Fruit fly (Drosophila melanogaster) whole organism, embryonic: ENCODE results near the gene CG7328.

Experiments
- Ada2b ChIP-seq: fragments of 200-800 bp; sonication (Bioruptor generic); IDR thresholded peaks from 2 replicates; pipeline ENCODE4 v1.3.6; 2022; ENCODE audit warnings: missing biosample characterization, missing genetic modification characterization
- CG10321 ChIP-seq: fragments of 200-800 bp; sonication (Bioruptor generic); IDR thresholded peaks from 2 replicates; pipeline ENCODE4 v1.3.6; 2022; ENCODE audit warnings: missing biosample characterization, missing genetic modification characterization
- CG11504 ChIP-seq: fragments of 200-800 bp; sonication (Bioruptor generic); optimal IDR thresholded peaks from 3 replicates; lab custom pipeline; 2019; ENCODE audit warnings: missing biosample characterization, mild to moderate bottlenecking, missing genetic modification characterization, moderate library complexity
- CG11695 ChIP-seq: fragments of 200-800 bp; sonication (Bioruptor generic); IDR thresholded peaks from 3 replicates; pipeline ENCODE4 v1.3.6; 2022; ENCODE audit warnings: missing biosample characterization, missing genetic modification characterization
- CG11696 ChIP-seq: fragments of 200-800 bp; sonication (Bioruptor generic); IDR thresholded peaks from 2 replicates; pipeline ENCODE4 v1.3.6; 2022; ENCODE audit warnings: missing biosample characterization, missing genetic modification characterization
- CG13287 ChIP-seq: fragments of 200-800 bp; sonication (Bioruptor generic); IDR thresholded peaks from 2 replicates; pipeline ENCODE4 v1.3.6; 2022; ENCODE audit warnings: missing biosample characterization, missing genetic modification characterization; ENCODE audit not compliant: partially characterized antibody
- CG13424 ChIP-seq: fragments of 200-800 bp; sonication (Bioruptor generic); optimal IDR thresholded peaks from 2 replicates; lab custom pipeline; 2019; ENCODE audit warnings: missing biosample characterization, mild to moderate bottlenecking, missing genetic modification characterization, moderate library complexity
- CG14710 ChIP-seq: fragments of 200-800 bp; sonication (Bioruptor generic); optimal IDR thresholded peaks from 3 replicates; lab custom pipeline; 2019; ENCODE audit warnings: missing biosample characterization, mild to moderate bottlenecking, missing genetic modification characterization, moderate library complexity
- CG18599 ChIP-seq: fragments of 200-800 bp; sonication (Bioruptor generic); optimal IDR thresholded peaks from 3 replicates; lab custom pipeline; 2017; ENCODE audit warnings: missing biosample characterization, missing genetic modification characterization, mild to moderate bottlenecking, moderate library complexity, missing genetic modification reagents
- CG2120 ChIP-seq: fragments of 200-800 bp; sonication (Bioruptor generic); optimal IDR thresholded peaks from 3 replicates; lab custom pipeline; 2016; ENCODE audit warnings: missing biosample characterization, missing genetic modification characterization
- CG2678 ChIP-seq: fragments of 200-800 bp; sonication (Bioruptor generic); optimal IDR thresholded peaks from 3 replicates; lab custom pipeline; 2019; ENCODE audit warnings: missing biosample characterization, mild to moderate bottlenecking, missing genetic modification characterization, moderate library complexity
- CG32532 ChIP-seq: fragments of 200-800 bp; sonication (Bioruptor generic); IDR thresholded peaks from 2 replicates; pipeline ENCODE4 v1.3.6; 2022; ENCODE audit warnings: missing biosample characterization, missing genetic modification characterization
- CG7556 ChIP-seq: fragments of 200-800 bp; sonication (Bioruptor generic); optimal IDR thresholded peaks from 2 replicates; lab custom pipeline; 2017; ENCODE audit warnings: missing biosample characterization, mild to moderate bottlenecking, missing genetic modification characterization
- CTCF ChIP-seq: fragments of 200-800 bp; sonication (Bioruptor generic); optimal IDR thresholded peaks from 2 replicates; lab custom pipeline; 2017; ENCODE audit warnings: missing biosample characterization, mild to moderate bottlenecking, missing genetic modification characterization, moderate library complexity
- Ets65A ChIP-seq: fragments of 200-800 bp; sonication (Bioruptor generic); peaks from one replicate; lab custom pipeline; 2016; ENCODE audit warnings: missing biosample characterization, missing genetic modification characterization
- Fer1 ChIP-seq: fragments of 200-800 bp; sonication (Bioruptor generic); optimal IDR thresholded peaks from 2 replicates; lab custom pipeline; 2017; ENCODE audit warnings: missing biosample characterization, mild to moderate bottlenecking, missing genetic modification characterization
- Fer3 ChIP-seq: fragments of 200-800 bp; sonication (Bioruptor generic); optimal IDR thresholded peaks from 2 replicates; lab custom pipeline; 2018; ENCODE audit warnings: missing biosample characterization, mild to moderate bottlenecking, missing genetic modification characterization, moderate library complexity
- Gug ChIP-seq: fragments of 200-800 bp; sonication (Bioruptor generic); IDR thresholded peaks from 4 replicates; pipeline ENCODE4 v1.3.6; 2022; ENCODE audit warnings: missing biosample characterization, missing genetic modification characterization
- Hand ChIP-seq: fragments of 200-800 bp; sonication (Bioruptor generic); optimal IDR thresholded peaks from 2 replicates; lab custom pipeline; 2017; ENCODE audit warnings: mild to moderate bottlenecking, missing biosample characterization, missing genetic modification reagents, missing genetic modification characterization
- Hmr ChIP-seq: fragments of 200-800 bp; sonication (Bioruptor generic); optimal IDR thresholded peaks from 3 replicates; lab custom pipeline; 2017; ENCODE audit warnings: mild to moderate bottlenecking, missing biosample characterization, missing genetic modification reagents, missing genetic modification characterization
- Hr39 ChIP-seq: fragments of >200 bp; optimal IDR thresholded peaks from 2 replicates; lab custom pipeline; 2017
- Hr51 ChIP-seq, 2 experiments: fragments of 200-800 bp; sonication (Bioruptor generic); optimal IDR thresholded peaks; 2 replicates in 1 of 2; 3 replicates in 1 of 2; lab custom pipeline; 2016 to 2018; ENCODE audit warnings: missing biosample characterization in 2 of 2, missing genetic modification characterization in 2 of 2, mild to moderate bottlenecking in 1 of 2, moderate library complexity in 1 of 2
- Meics ChIP-seq: fragments of 200-800 bp; sonication (Bioruptor generic); optimal IDR thresholded peaks from 2 replicates; lab custom pipeline; 2017; ENCODE audit warnings: missing biosample characterization, mild to moderate bottlenecking, missing genetic modification characterization
- Mes4 ChIP-seq: fragments of 200-800 bp; sonication (Bioruptor generic); optimal IDR thresholded peaks from 2 replicates; lab custom pipeline; 2016; ENCODE audit warnings: missing biosample characterization, missing genetic modification characterization
- Scr ChIP-seq: fragments of 200-800 bp; sonication (Bioruptor generic); IDR thresholded peaks from 2 replicates; pipeline ENCODE4 v1.3.6; 2022; ENCODE audit warnings: missing biosample characterization, missing genetic modification characterization; ENCODE audit not compliant: partially characterized antibody
- Trl ChIP-seq, 3 experiments: fragments of >200 bp in 2 of 3; fragments of 200-800 bp in 1 of 3; sonication (Bioruptor generic) in 1 of 3; optimal IDR thresholded peaks; 2 replicates in 1 of 3; 3 replicates in 2 of 3; lab custom pipeline; 2016 to 2017; ENCODE audit warnings: missing biosample characterization in 1 of 3, missing genetic modification characterization in 1 of 3
- chm ChIP-seq: fragments of 200-800 bp; sonication (Bioruptor generic); IDR thresholded peaks from 2 replicates; pipeline ENCODE4 v1.3.6; 2022; ENCODE audit warnings: missing biosample characterization, missing genetic modification characterization
- gce ChIP-seq: fragments of 200-800 bp; sonication (Bioruptor generic); IDR thresholded peaks from 3 replicates; pipeline ENCODE4 v1.3.6; 2022; ENCODE audit warnings: missing biosample characterization, missing genetic modification characterization
- gem ChIP-seq: fragments of 200-800 bp; sonication (Bioruptor generic); optimal IDR thresholded peaks from 2 replicates; lab custom pipeline; 2019; ENCODE audit warnings: missing biosample characterization, mild to moderate bottlenecking, missing genetic modification characterization, moderate library complexity
- gt ChIP-seq: fragments of 200-800 bp; sonication (Bioruptor generic); IDR thresholded peaks from 2 replicates; pipeline ENCODE4 v1.3.6; 2022; ENCODE audit warnings: missing biosample characterization, missing genetic modification characterization
- lab ChIP-seq: fragments of 200-800 bp; sonication (Bioruptor generic); optimal IDR thresholded peaks from 3 replicates; lab custom pipeline; 2017; ENCODE audit warnings: missing biosample characterization, missing genetic modification characterization, mild to moderate bottlenecking, moderate library complexity, missing genetic modification reagents
- pho ChIP-seq: fragments of 200-800 bp; sonication (Bioruptor generic); optimal IDR thresholded peaks from 2 replicates; lab custom pipeline; 2016; ENCODE audit warnings: missing biosample characterization, missing genetic modification characterization
- sens ChIP-seq: fragments of 200-800 bp; sonication (Bioruptor generic); peaks from one replicate; lab custom pipeline; 2016; ENCODE audit warnings: missing biosample characterization, missing genetic modification characterization
- slbo ChIP-seq: fragments of 200-800 bp; sonication (Bioruptor generic); IDR thresholded peaks from 2 replicates; pipeline ENCODE4 v1.3.6; 2022; ENCODE audit warnings: missing biosample characterization, missing genetic modification characterization
- stc ChIP-seq: fragments of 200-800 bp; sonication (Bioruptor generic); IDR thresholded peaks from 2 replicates; pipeline ENCODE4 v1.3.6; 2022; ENCODE audit warnings: missing biosample characterization, missing genetic modification characterization
- stwl ChIP-seq: fragments of 200-800 bp; sonication (Bioruptor generic); optimal IDR thresholded peaks from 3 replicates; lab custom pipeline; 2018; ENCODE audit warnings: missing biosample characterization, mild to moderate bottlenecking, missing genetic modification characterization, moderate library complexity

Gene CG7328

dm6 chr3L:20178101-20178500 is 37.7 kb upstream of the CG7328 start:
- TF ChIP-seq CG18599 (GFP tag; lab: Kevin White, UChicago) = peak; percentile 60
- no peak for TF ChIP-seq CG14710 (tag; lab: Kevin White, UChicago)
- no peak for TF ChIP-seq CG13287
- no peak for TF ChIP-seq CG13424 (tag; lab: Kevin White, UChicago)
- 0 out of 2 replicates have a peak, but pooled peaks have one; percentile 10 for TF ChIP-seq CG32532 (GFP tag; lab: Robert Waterston, UW)
- peak; percentile 5 for TF ChIP-seq pho (GFP tag; lab: Kevin White, UChicago)
- TF ChIP-seq Hand = peak; percentile 5
- TF ChIP-seq gt (GFP tag; lab: Robert Waterston, UW) = no peak
- peak; percentile 23 for TF ChIP-seq Hmr
- TF ChIP-seq CG7556 (GFP tag; lab: Kevin White, UChicago) = peak; percentile 23
- peak in 1 of 2 experiments; percentile 19 for TF ChIP-seq Hr51 (GFP tag; optimal IDR thresholded peaks at IDR 0.05; lab: Kevin White, UChicago)
- peak; percentile 9 for TF ChIP-seq Fer1 (GFP tag; lab: Kevin White, UChicago)
- no peak for TF ChIP-seq Fer3 (tag; lab: Kevin White, UChicago)
- no peak for TF ChIP-seq slbo (GFP tag; lab: Robert Waterston, UW)
- peak; percentile 5 for TF ChIP-seq Meics (GFP tag; lab: Kevin White, UChicago)
- TF ChIP-seq CG2120 (GFP tag; lab: Kevin White, UChicago) = peak; percentile 53
- peak; percentile 41 for TF ChIP-seq CG2678 (tag; lab: Kevin White, UChicago)
- peak; percentile 41 for TF ChIP-seq sens
- peak; percentile 24 for TF ChIP-seq CG11504 (tag; lab: Kevin White, UChicago)
- peak; percentile 6 for TF ChIP-seq lab (GFP tag; lab: Kevin White, UChicago)
- TF ChIP-seq CG11696 = no peak
- peak; percentile 35 for TF ChIP-seq gem (tag; lab: Kevin White, UChicago)
- no peak for TF ChIP-seq Ada2b (GFP tag; lab: Robert Waterston, UW)

dm6 chr3L:20177697-20178096 is 37.3 kb upstream of the CG7328 start:
- TF ChIP-seq chm (GFP tag; lab: Robert Waterston, UW) (no peak), Ets65A (GFP tag; lab: Kevin White, UChicago) (peak; percentile 61), gce (GFP tag; lab: Robert Waterston, UW) (0 out of 3 replicates have a peak, but pooled peaks have one; percentile 15)

dm6 chr3L:20168152-20168551 is 27.7 kb upstream of the CG7328 start:
- TF ChIP-seq lab (GFP tag; lab: Kevin White, UChicago) (peak; percentile 1), CG11695 (GFP tag; lab: Robert Waterston, UW) (no peak), Hr39 (lab: Kevin White, UChicago) (no peak), CG10321 (no peak), Trl (optimal IDR thresholded peaks at IDR 0.05; lab: Kevin White, UChicago) (no peak), Trl (GFP tag; optimal IDR thresholded peaks at IDR 0.05; lab: Kevin White, UChicago) (no peak), stc (no peak), Mes4 (GFP tag; lab: Kevin White, UChicago) (no peak), Scr (no peak), Gug (GFP tag; lab: Robert Waterston, UW) (no peak)

- TF ChIP-seq CTCF (peak; percentile 77), stwl (no peak)
Observed at dm6 chr3L:20138327-20138726, 2.1 kb downstream of the CG7328 start.
